Worm (Caenorhabditis elegans): ENCODE results near the gene clec-65.

clec-65 gene

ce11 chrII:12888471-12888870 is 12.7 kb upstream of the clec-65 start, which contains the start of gene F35C5.3:
Gene F35C5.3 (plus strand): TSS chrII:12888771.
- TF ChIP-seq ztf-11 (tag; optimal IDR thresholded peaks at IDR 0.05): no peak
- no peak for TF ChIP-seq pha-4 (tag; optimal IDR thresholded peaks at IDR 0.05)
- no peak for TF ChIP-seq sem-2 (GFP tag; optimal IDR thresholded peaks at IDR 0.05)
- no peak for TF ChIP-seq M03D4.4 (tag; optimal IDR thresholded peaks at IDR 0.05)
- TF ChIP-seq mab-5 (tag; optimal IDR thresholded peaks at IDR 0.05): no peak

DNA sequence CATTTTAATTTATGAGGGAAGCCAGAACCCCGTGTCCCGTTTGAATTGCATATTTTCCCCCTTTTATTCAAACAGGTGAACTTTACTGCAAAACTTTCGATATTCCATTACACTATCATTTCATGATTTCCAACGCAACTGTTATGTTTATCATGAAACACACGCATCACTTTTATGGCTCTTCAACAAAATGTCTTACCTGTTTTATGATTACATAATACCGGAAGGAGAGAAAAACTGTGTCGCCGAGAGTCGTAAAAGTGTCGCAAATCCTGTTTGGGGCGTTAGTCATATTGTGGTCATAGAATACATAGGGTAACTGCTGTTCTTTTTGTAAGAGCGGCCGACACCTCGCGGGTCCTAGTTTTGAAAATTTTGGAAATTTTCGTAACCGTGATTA is 8.7 kb upstream of the clec-65 start:
- TF ChIP-seq zip-8 (tag; optimal IDR thresholded peaks at IDR 0.05) (no peak), ces-1 (GFP tag; optimal IDR thresholded peaks at IDR 0.05) (no peak), bed-3 (GFP tag; optimal IDR thresholded peaks at IDR 0.05) (no peak)

ce11 chrII:12895078-12895670 is 6.0 kb upstream of the clec-65 start, which contains the start of the genes clec-62 and clec-63:
Gene clec-62 (minus strand): TSS chrII:12895128.
Gene clec-63 (plus strand): TSS chrII:12895638.
- no peak for TF ChIP-seq unc-120 (tag; optimal IDR thresholded peaks at IDR 0.05; ENCODE audit: poor library complexity, severe bottlenecking)
- no peak for TF ChIP-seq nhr-2 (tag; optimal IDR thresholded peaks at IDR 0.05)
- no peak for TF ChIP-seq mab-5 (tag; optimal IDR thresholded peaks at IDR 0.05)
- no peak for TF ChIP-seq ham-2 (GFP tag; optimal IDR thresholded peaks at IDR 0.05)
- TF ChIP-seq unc-62 (GFP tag; optimal IDR thresholded peaks at IDR 0.05): no peak
- no peak for TF ChIP-seq bed-3 (GFP tag; optimal IDR thresholded peaks at IDR 0.05)
- TF ChIP-seq zip-8 (tag; optimal IDR thresholded peaks at IDR 0.05): no peak
- no peak for TF ChIP-seq ces-1 (GFP tag; optimal IDR thresholded peaks at IDR 0.05)
- no peak for TF ChIP-seq elt-1 (tag; optimal IDR thresholded peaks at IDR 0.05; ENCODE audit: borderline replicate concordance, insufficient read depth)
- TF ChIP-seq blmp-1 (tag; optimal IDR thresholded peaks at IDR 0.05): no peak
- TF ChIP-seq lin-13 (tag; optimal IDR thresholded peaks at IDR 0.05): no peak
- no peak for TF ChIP-seq ceh-39 (tag; optimal IDR thresholded peaks at IDR 0.05)
- TF ChIP-seq mep-1 (tag; optimal IDR thresholded peaks at IDR 0.05): no peak
- no peak for TF ChIP-seq hlh-1 (tag; optimal IDR thresholded peaks at IDR 0.05)
- TF ChIP-seq M03D4.4 (tag; optimal IDR thresholded peaks at IDR 0.05): no peak

- TF ChIP-seq blmp-1 (tag; optimal IDR thresholded peaks at IDR 0.05): no peak
- TF ChIP-seq tbx-8 (GFP tag; optimal IDR thresholded peaks at IDR 0.05): no peak
- no peak for TF ChIP-seq ztf-11 (tag; optimal IDR thresholded peaks at IDR 0.05)
- no peak for TF ChIP-seq ceh-39 (tag; optimal IDR thresholded peaks at IDR 0.05)
Observed at ce11 chrII:12896666-12897065, 4.5 kb upstream of the clec-65 start.

DNA sequence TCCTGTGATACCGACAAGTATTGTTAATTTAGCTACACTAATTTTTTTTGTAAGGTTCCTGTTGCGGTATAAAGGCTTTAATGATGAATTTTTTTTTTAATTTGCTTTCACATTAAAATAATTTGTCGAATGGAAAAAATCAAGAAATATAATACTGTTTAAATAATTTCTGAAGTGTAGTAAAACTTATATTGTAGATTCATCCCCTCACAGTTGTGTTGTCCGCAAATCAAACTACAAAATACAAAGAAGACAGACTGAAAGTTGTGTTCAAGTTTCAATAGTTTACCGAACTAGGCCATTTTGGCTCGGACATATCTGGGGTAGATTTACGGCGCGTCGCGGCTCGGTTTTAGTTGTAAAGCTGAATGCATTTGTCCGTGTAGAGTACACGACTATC is 3.8 kb upstream of the clec-65 start:
- TF ChIP-seq ztf-11 (tag; optimal IDR thresholded peaks at IDR 0.05): no peak
- no peak for TF ChIP-seq elt-1 (tag; optimal IDR thresholded peaks at IDR 0.05; ENCODE audit: borderline replicate concordance, insufficient read depth)
- no peak for TF ChIP-seq ham-2 (GFP tag; optimal IDR thresholded peaks at IDR 0.05)
- TF ChIP-seq nhr-28 (tag; optimal IDR thresholded peaks at IDR 0.05): no peak
- TF ChIP-seq ces-1 (GFP tag; optimal IDR thresholded peaks at IDR 0.05): no peak
- TF ChIP-seq nhr-2 (tag; optimal IDR thresholded peaks at IDR 0.05): no peak
- no peak for TF ChIP-seq zip-8 (tag; optimal IDR thresholded peaks at IDR 0.05)
- no peak for TF ChIP-seq unc-62 (GFP tag; optimal IDR thresholded peaks at IDR 0.05)
- TF ChIP-seq M03D4.4 (tag; optimal IDR thresholded peaks at IDR 0.05): no peak
- TF ChIP-seq mls-2 (tag; optimal IDR thresholded peaks at IDR 0.05): no peak
- TF ChIP-seq sem-2 (GFP tag; optimal IDR thresholded peaks at IDR 0.05): no peak
- TF ChIP-seq cnd-1 (tag; optimal IDR thresholded peaks at IDR 0.05): no peak
- no peak for TF ChIP-seq blmp-1 (tag; optimal IDR thresholded peaks at IDR 0.05)
- TF ChIP-seq nhr-237 (tag; optimal IDR thresholded peaks at IDR 0.05): no peak
- no peak for TF ChIP-seq nhr-12 (tag; optimal IDR thresholded peaks at IDR 0.05)

DNA sequence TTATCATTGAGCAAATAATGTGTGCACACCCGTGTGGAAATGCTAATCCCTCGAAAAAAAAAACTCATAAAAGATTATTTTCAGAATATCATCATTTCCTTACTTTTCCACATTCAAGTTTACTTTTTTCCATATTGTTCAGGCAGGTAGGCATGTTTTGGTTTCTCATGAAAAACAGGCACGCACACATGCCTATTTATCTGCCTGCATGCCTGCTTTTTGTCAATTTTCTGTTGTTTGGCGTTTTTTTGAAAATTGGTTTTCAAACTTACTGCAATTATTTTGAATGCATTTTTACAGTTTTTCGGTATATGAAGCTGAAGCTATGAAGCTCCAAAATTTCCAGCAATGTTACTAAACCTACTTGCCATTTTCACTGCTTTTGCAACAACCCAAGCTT is 3.2 kb upstream of the clec-65 start, which contains the start of gene clec-64:
Gene clec-64 (plus strand): TSS at position 301 of the 400 bp plus-strand sequence.
- no peak for TF ChIP-seq lin-32 (GFP tag; optimal IDR thresholded peaks at IDR 0.05)
- TF ChIP-seq nhr-12 (tag; optimal IDR thresholded peaks at IDR 0.05): no peak
- no peak for TF ChIP-seq bed-3 (GFP tag; optimal IDR thresholded peaks at IDR 0.05)
- TF ChIP-seq nhr-2 (tag; optimal IDR thresholded peaks at IDR 0.05): no peak
- TF ChIP-seq elt-1 (tag; optimal IDR thresholded peaks at IDR 0.05; ENCODE audit: borderline replicate concordance, insufficient read depth): no peak
- TF ChIP-seq mls-2 (tag; optimal IDR thresholded peaks at IDR 0.05): no peak
- no peak for TF ChIP-seq sem-2 (GFP tag; optimal IDR thresholded peaks at IDR 0.05)
- TF ChIP-seq flh-1 (GFP tag; optimal IDR thresholded peaks at IDR 0.05): no peak
- TF ChIP-seq ceh-43 (GFP tag; optimal IDR thresholded peaks at IDR 0.05): no peak
- no peak for TF ChIP-seq cnd-1 (tag; optimal IDR thresholded peaks at IDR 0.05)
- no peak for TF ChIP-seq sptf-1 (tag; optimal IDR thresholded peaks at IDR 0.05)
- TF ChIP-seq unc-62 (GFP tag; optimal IDR thresholded peaks at IDR 0.05): no peak
- no peak for TF ChIP-seq lin-13 (tag; optimal IDR thresholded peaks at IDR 0.05)
- no peak for TF ChIP-seq pha-4 (tag; optimal IDR thresholded peaks at IDR 0.05)
- no peak for TF ChIP-seq nhr-76 (tag; optimal IDR thresholded peaks at IDR 0.05)
- no peak for TF ChIP-seq lsy-2 (tag; optimal IDR thresholded peaks at IDR 0.05)
- TF ChIP-seq ham-2 (GFP tag; optimal IDR thresholded peaks at IDR 0.05): no peak
- no peak for TF ChIP-seq ceh-39 (tag; optimal IDR thresholded peaks at IDR 0.05)

All from whole organism, mixed stage, embryonic.